Worm (Caenorhabditis elegans) whole organism, L1 larva: ENCODE data around the gene F36D3.4.

ENCODE experiments used
- aly-2 ChIP-seq: fragments of 150-350 bp; optimal IDR thresholded peaks from 2 replicates; lab custom pipeline; 2014; ENCODE audit warnings: missing biosample characterization, missing genetic modification characterization
- ama-1 ChIP-seq: fragments of 150-350 bp; optimal IDR thresholded peaks from 2 replicates; lab custom pipeline; 2014
- mdl-1 ChIP-seq, 2 experiments: fragments of 150-350 bp; optimal IDR thresholded peaks; 2 replicates each; lab custom pipeline; 2014 to 2017; ENCODE audit warnings: missing biosample characterization in 2 of 2, missing genetic modification characterization in 2 of 2, inconsistent platforms in 1 of 2
- nhr-12 ChIP-seq: sonication (generic microtip); optimal IDR thresholded peaks from 2 replicates; lab custom pipeline; 2017; ENCODE audit warnings: missing biosample characterization, missing genetic modification characterization
- nhr-19 ChIP-seq: fragments of 200-800 bp; sonication (Bioruptor generic); conservative IDR thresholded peaks from 2 replicates; pipeline ENCODE4 v1.3.6; 2022; ENCODE audit warnings: missing genetic modification characterization, missing compliant biosample characterization
- nhr-28 ChIP-seq: fragments of 150-350 bp; optimal IDR thresholded peaks from 2 replicates; lab custom pipeline; 2014; ENCODE audit warnings: missing biosample characterization, missing genetic modification characterization
- nhr-71 ChIP-seq: sonication (generic microtip); optimal IDR thresholded peaks from 2 replicates; lab custom pipeline; 2016; ENCODE audit warnings: mild to moderate bottlenecking, missing genetic modification characterization, moderate library complexity, missing compliant biosample characterization
- nhr-85 ChIP-seq: sonication (generic microtip); peaks from one replicate; lab custom pipeline; 2016; ENCODE audit warnings: missing genetic modification characterization, inconsistent platforms, missing compliant biosample characterization
- unc-62 ChIP-seq: fragments of 150-350 bp; optimal IDR thresholded peaks from 2 replicates; lab custom pipeline; 2014; ENCODE audit warnings: missing biosample characterization, missing genetic modification reagents, missing genetic modification characterization

DNA sequence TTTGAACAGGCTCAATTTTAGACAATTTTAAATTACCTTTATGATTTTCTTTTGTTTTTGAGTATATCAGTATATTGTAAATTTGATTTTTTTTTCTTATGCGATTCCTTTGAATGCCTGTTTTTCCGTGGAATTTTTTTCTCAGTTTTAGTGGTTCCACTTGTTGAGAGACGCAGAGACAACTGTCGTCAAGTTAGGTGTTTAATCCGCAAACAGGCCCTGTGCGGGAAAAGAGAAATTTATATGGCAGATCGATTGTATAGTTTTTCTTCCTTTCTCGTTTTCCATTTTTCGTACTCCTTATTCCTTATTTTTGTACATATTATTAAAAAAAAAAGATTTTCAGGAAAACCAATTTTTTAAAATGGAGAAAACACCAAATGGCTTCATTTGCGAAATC is 18.5 kb downstream of the F36D3.4 start, which contains the start of gene F36D3.1:
- no peak for TF ChIP-seq nhr-12
- TF ChIP-seq mdl-1 (tag; optimal IDR thresholded peaks at IDR 0.05; lab: Kevin White, UChicago) = no peak
- TF ChIP-seq nhr-85 (tag; lab: Kevin White, UChicago) = no peak
- TF ChIP-seq nhr-28 = no peak
- TF ChIP-seq nhr-71 (tag; lab: Kevin White, UChicago) = no peak
- TF ChIP-seq ama-1 (lab: Kevin White, UChicago) = no peak
- TF ChIP-seq unc-62 (GFP tag; lab: Kevin White, UChicago) = no peak
- TF ChIP-seq aly-2 (tag; lab: Kevin White, UChicago) = no peak
- peak; percentile 26; the same call in 1 of the 2 replicates for TF ChIP-seq nhr-19 (GFP tag; lab: Robert Waterston, UW)
